Fruit fly (Drosophila melanogaster): ENCODE measurements around the gene Mob3.

dm6 chr2L:10250441-10250847 lies 14.7 kb upstream of the Mob3 start, which contains the start of the genes bsk and CG31717:
- no peak for TF ChIP-seq Lpt (GFP tag; optimal IDR thresholded peaks at IDR 0.05)
- TF ChIP-seq CG6792 (GFP tag; optimal IDR thresholded peaks at IDR 0.05) = no peak
- no peak for TF ChIP-seq CG3032 (tag; optimal IDR thresholded peaks at IDR 0.05)
- TF ChIP-seq CG10669 (GFP tag; optimal IDR thresholded peaks at IDR 0.05) = no peak
- no peak for TF ChIP-seq CG10631 (GFP tag; optimal IDR thresholded peaks at IDR 0.05)
- no peak for TF ChIP-seq dac (GFP tag; optimal IDR thresholded peaks at IDR 0.05)
- TF ChIP-seq esn (GFP tag; optimal IDR thresholded peaks at IDR 0.05) = peak; percentile 6
- no peak for TF ChIP-seq CG6854 (GFP tag; optimal IDR thresholded peaks at IDR 0.05)
- TF ChIP-seq eg (GFP tag; IDR thresholded peaks at IDR 0.05) = no peak
- no peak for TF ChIP-seq topi (GFP tag; optimal IDR thresholded peaks at IDR 0.05)
